Fruit fly (Drosophila melanogaster) whole organism, embryonic: ENCODE measurements around the gene Rpp14b.

Source experiments
- CG17186 ChIP-seq: fragments of 200-800 bp; sonication (Bioruptor generic); optimal IDR thresholded peaks from 3 replicates; lab custom pipeline; 2017; ENCODE audit warnings: missing biosample characterization, missing genetic modification reagents, missing genetic modification characterization
- CG17568 ChIP-seq: fragments of 200-800 bp; sonication (Bioruptor generic); optimal IDR thresholded peaks from 2 replicates; lab custom pipeline; 2018; ENCODE audit warnings: missing biosample characterization, mild to moderate bottlenecking, missing genetic modification characterization, moderate library complexity
- CkIIα-i1 ChIP-seq: fragments of 200-800 bp; sonication (Bioruptor generic); IDR thresholded peaks from 2 replicates; pipeline ENCODE4 v1.3.6; 2022; ENCODE audit warnings: missing biosample characterization, missing genetic modification characterization
- D19B ChIP-seq: fragments of 200-800 bp; sonication (Bioruptor generic); optimal IDR thresholded peaks from 2 replicates; lab custom pipeline; 2017; ENCODE audit warnings: missing biosample characterization, mild to moderate bottlenecking, missing genetic modification characterization
- Dfd ChIP-seq, 2 experiments: fragments of >200 bp; optimal IDR thresholded peaks; 2 replicates each; lab custom pipeline; 2017; ENCODE audit warnings: missing biosample characterization in 2 of 2, missing genetic modification characterization in 2 of 2
- danr ChIP-seq: fragments of 200-800 bp; sonication (Bioruptor generic); IDR thresholded peaks from 2 replicates; pipeline ENCODE4 v1.3.6; 2022; ENCODE audit warnings: missing biosample characterization, missing genetic modification characterization
- slbo ChIP-seq: fragments of 200-800 bp; sonication (Bioruptor generic); IDR thresholded peaks from 2 replicates; pipeline ENCODE4 v1.3.6; 2022; ENCODE audit warnings: missing biosample characterization, missing genetic modification characterization
- slp2 ChIP-seq: fragments of 200-800 bp; sonication (Bioruptor generic); optimal IDR thresholded peaks from 2 replicates; lab custom pipeline; 2016; ENCODE audit warnings: missing biosample characterization, missing genetic modification characterization
- ttk ChIP-seq: fragments of 200-800 bp; sonication (Bioruptor generic); IDR thresholded peaks from 2 replicates; pipeline ENCODE4 v2.1.2; 2022; ENCODE audit warnings: missing biosample characterization, missing genetic modification characterization

DNA sequence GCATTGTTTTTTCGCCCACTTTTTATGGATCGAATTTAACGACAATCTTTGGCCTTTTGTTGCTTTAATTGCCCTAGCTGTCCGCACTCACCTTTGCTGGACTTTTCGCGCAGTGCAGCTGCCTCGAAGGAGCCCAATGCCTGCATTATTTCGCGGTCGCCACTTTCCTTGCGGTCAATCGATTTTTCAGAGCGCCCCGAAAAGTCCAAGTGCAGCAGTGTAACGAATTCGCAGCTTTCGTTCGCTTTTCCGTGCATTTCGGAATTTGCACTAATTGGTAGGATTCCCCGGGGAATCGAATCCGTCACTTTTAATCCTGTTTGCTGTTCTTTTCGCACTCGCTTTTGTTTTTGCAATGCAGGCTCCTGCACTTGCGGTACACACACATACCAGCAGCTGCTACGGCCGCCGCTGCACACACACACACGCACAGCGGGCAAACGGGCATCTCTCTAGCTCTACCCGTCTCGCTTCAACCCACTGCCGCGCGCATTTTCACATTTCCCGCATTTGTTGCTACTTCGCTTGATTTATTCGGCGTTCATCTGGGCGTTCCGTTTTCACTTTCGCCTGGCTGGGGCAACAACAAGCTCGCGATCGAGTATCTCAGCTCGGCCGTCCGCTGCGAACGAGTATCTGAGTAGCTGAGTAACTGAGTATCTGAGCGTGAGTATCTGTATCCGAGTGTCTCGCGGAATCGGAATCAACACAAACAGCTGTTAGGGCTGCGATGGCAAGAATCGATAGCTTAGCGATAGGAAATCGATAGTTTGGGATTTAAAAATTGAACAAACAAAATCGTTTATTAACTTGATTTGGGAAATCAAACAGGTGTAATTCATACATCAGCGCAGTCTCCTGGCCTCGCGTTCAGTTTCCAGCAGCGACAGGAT lies 34.0 kb upstream of the Rpp14b start, which contains the start of gene Mgat2:
- no peak for TF ChIP-seq CkIIα-i1 (GFP tag; lab: Robert Waterston, UW)
- TF ChIP-seq Dfd (GFP tag; optimal IDR thresholded peaks at IDR 0.05; lab: Kevin White, UChicago), result no peak
- TF ChIP-seq slbo (GFP tag; lab: Robert Waterston, UW), result no peak
- peak; percentile 24 for TF ChIP-seq CG17186
- no peak for TF ChIP-seq slp2 (GFP tag; lab: Kevin White, UChicago)
- TF ChIP-seq danr (GFP tag; lab: Robert Waterston, UW), result no peak
- TF ChIP-seq D19B (GFP tag; lab: Kevin White, UChicago), result no peak
- TF ChIP-seq CG17568 (GFP tag; lab: Kevin White, UChicago), result no peak
- TF ChIP-seq ttk (GFP tag; lab: Robert Waterston, UW), result no peak
